Fruit fly (Drosophila melanogaster) whole organism, wandering third instar larva: ENCODE data around the gene beat-VII.

ENCODE experiments used
- Abd-B ChIP-seq: fragments of >200 bp; optimal IDR thresholded peaks from 2 replicates; lab custom pipeline; 2017; ENCODE audit warnings: missing biosample characterization, missing genetic modification characterization
- CG32264 ChIP-seq: fragments of 200-800 bp; sonication (Bioruptor generic); optimal IDR thresholded peaks from 2 replicates; lab custom pipeline; 2016; ENCODE audit warnings: missing biosample characterization, missing genetic modification characterization
- CrebA ChIP-seq: fragments of 200-800 bp; sonication (Bioruptor generic); optimal IDR thresholded peaks from 2 replicates; lab custom pipeline; 2016; ENCODE audit warnings: missing biosample characterization, mild to moderate bottlenecking, missing genetic modification characterization, borderline replicate concordance
- Dfd ChIP-seq: fragments of >200 bp; optimal IDR thresholded peaks from 2 replicates; lab custom pipeline; 2017; ENCODE audit warnings: missing biosample characterization, missing genetic modification characterization
- GATAd ChIP-seq: sonication (Bioruptor generic); optimal IDR thresholded peaks from 2 replicates; lab custom pipeline; 2016; ENCODE audit warnings: missing biosample characterization, missing genetic modification characterization
- HLH106 ChIP-seq: fragments of 200-800 bp; optimal IDR thresholded peaks from 3 replicates; lab custom pipeline; 2019; ENCODE audit warnings: missing biosample characterization, mild to moderate bottlenecking, missing genetic modification characterization, moderate library complexity
- Hr78 ChIP-seq: fragments of >200 bp; optimal IDR thresholded peaks from 2 replicates; lab custom pipeline; 2017; ENCODE audit warnings: missing biosample characterization, missing genetic modification characterization
- Hr83 ChIP-seq: fragments of 200-300 bp; sonication (Bioruptor generic); optimal IDR thresholded peaks from 2 replicates; lab custom pipeline; 2016; ENCODE audit warnings: missing biosample characterization, mild to moderate bottlenecking, missing genetic modification characterization, moderate library complexity; ENCODE audit not compliant: poor library complexity, severe bottlenecking
- Jra ChIP-seq: sonication (Bioruptor generic); optimal IDR thresholded peaks from 2 replicates; lab custom pipeline; 2016; ENCODE audit warnings: missing biosample characterization, missing genetic modification characterization
- Mio ChIP-seq: sonication (Bioruptor generic); optimal IDR thresholded peaks from 2 replicates; lab custom pipeline; 2016; ENCODE audit warnings: missing biosample characterization, missing genetic modification characterization
- Myc ChIP-seq: fragments of >200 bp; optimal IDR thresholded peaks from 2 replicates; lab custom pipeline; 2017
- OdsH ChIP-seq: fragments of 200-800 bp; sonication (Bioruptor generic); optimal IDR thresholded peaks from 2 replicates; lab custom pipeline; 2016; ENCODE audit warnings: missing biosample characterization, mild to moderate bottlenecking, missing genetic modification characterization
- Rel ChIP-seq, 2 experiments: fragments of 200-800 bp; sonication (Bioruptor generic) in 1 of 2; optimal IDR thresholded peaks; 2 replicates in 1 of 2; 3 replicates in 1 of 2; lab custom pipeline; 2016 to 2019; ENCODE audit warnings: mild to moderate bottlenecking in 2 of 2, missing biosample characterization in 2 of 2, missing genetic modification characterization in 2 of 2, moderate library complexity in 1 of 2
- Sp1 ChIP-seq: fragments of 200-800 bp; sonication (Bioruptor generic); optimal IDR thresholded peaks from 3 replicates; lab custom pipeline; 2019; ENCODE audit warnings: missing biosample characterization, mild to moderate bottlenecking, missing genetic modification characterization, moderate library complexity
- Vsx2 ChIP-seq: fragments of 200-300, 225-300 bp; sonication (Bioruptor generic); optimal IDR thresholded peaks from 2 replicates; lab custom pipeline; 2018; ENCODE audit warnings: missing biosample characterization, missing genetic modification characterization; ENCODE audit not compliant: partially characterized antibody
- brk ChIP-seq: fragments of 200-800 bp; sonication (Bioruptor generic); optimal IDR thresholded peaks from 2 replicates; lab custom pipeline; 2016; ENCODE audit warnings: missing biosample characterization, mild to moderate bottlenecking, missing genetic modification characterization
- dl ChIP-seq, 2 experiments: fragments of 175-275, 200-275 bp in 1 of 2; fragments of 200-275 bp in 1 of 2; sonication (Bioruptor generic); optimal IDR thresholded peaks; lab custom pipeline; 2018; ENCODE audit warnings: mild to moderate bottlenecking in 2 of 2, missing biosample characterization in 2 of 2, missing genetic modification characterization in 2 of 2, moderate library complexity in 2 of 2; ENCODE audit not compliant: partially characterized antibody in 2 of 2, insufficient read depth in 1 of 2
- ey ChIP-seq: fragments of 200-800 bp; sonication (Bioruptor generic); optimal IDR thresholded peaks from 2 replicates; lab custom pipeline; 2016; ENCODE audit warnings: missing biosample characterization, missing genetic modification characterization
- foxo ChIP-seq, 2 experiments: fragments of 200-800 bp; sonication (Bioruptor generic); optimal IDR thresholded peaks; 2 replicates in 1 of 2; 3 replicates in 1 of 2; lab custom pipeline; 2016 to 2017; ENCODE audit warnings: missing biosample characterization in 2 of 2, missing genetic modification characterization in 2 of 2
- fru ChIP-seq: fragments of 200-800 bp; sonication (Bioruptor generic); optimal IDR thresholded peaks from 3 replicates; lab custom pipeline; 2016; ENCODE audit warnings: missing biosample characterization, mild to moderate bottlenecking, missing genetic modification characterization
- h ChIP-seq: fragments of 200-800 bp; sonication (Bioruptor generic); optimal IDR thresholded peaks from 3 replicates; lab custom pipeline; 2016; ENCODE audit warnings: missing biosample characterization, mild to moderate bottlenecking, missing genetic modification characterization
- jim ChIP-seq: fragments of 175-275, 200-325 bp; sonication (Bioruptor generic); optimal IDR thresholded peaks from 2 replicates; lab custom pipeline; 2016; ENCODE audit warnings: missing biosample characterization, mild to moderate bottlenecking, missing genetic modification characterization
- lola ChIP-seq: fragments of >200 bp; optimal IDR thresholded peaks from 2 replicates; lab custom pipeline; 2017; ENCODE audit warnings: missing biosample characterization, missing genetic modification characterization
- psq ChIP-seq: fragments of 200-800 bp; sonication (Bioruptor generic); optimal IDR thresholded peaks from 3 replicates; lab custom pipeline; 2017; ENCODE audit warnings: missing biosample characterization, mild to moderate bottlenecking, missing genetic modification characterization, moderate library complexity
- sv ChIP-seq: fragments of 200-800 bp; sonication (Bioruptor generic); optimal IDR thresholded peaks from 3 replicates; lab custom pipeline; 2016; ENCODE audit warnings: missing biosample characterization, missing genetic modification characterization
- tai ChIP-seq: sonication (Bioruptor generic); optimal IDR thresholded peaks from 2 replicates; lab custom pipeline; 2016; ENCODE audit warnings: missing biosample characterization, missing genetic modification characterization

Gene beat-VII

DNA sequence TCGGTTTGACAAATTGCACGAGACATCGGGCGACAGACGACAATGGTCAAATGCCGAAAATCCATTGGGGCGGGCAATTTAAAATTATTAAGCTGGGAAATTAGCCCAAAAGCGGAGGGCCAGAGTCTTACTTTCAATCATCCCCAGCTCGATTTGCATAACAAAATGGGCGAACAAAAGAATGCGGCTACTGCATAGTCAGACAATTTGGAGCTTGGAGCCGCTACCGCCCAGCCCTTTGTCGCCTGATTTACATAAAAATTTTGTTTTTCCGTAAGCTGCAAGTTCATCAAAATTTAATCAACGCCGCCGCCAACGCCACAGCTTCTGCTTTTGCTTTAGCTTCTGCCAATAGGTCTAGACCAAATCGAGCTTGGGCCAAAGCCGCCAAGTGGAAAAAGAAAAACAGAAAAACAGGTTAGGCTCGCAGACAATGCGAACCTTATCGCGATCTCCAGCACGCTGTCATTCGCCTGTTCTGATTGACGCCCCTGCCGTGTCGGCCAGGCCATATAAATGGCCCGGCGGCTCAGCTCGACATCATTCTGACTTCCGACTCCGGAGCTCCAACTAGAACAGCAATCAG lies 50.3 kb downstream of the beat-VII start, which contains the start of gene TwdlN:
Gene TwdlN (plus strand): TSS at position 536 of the 586 bp plus-strand sequence.
- TF ChIP-seq jim (GFP tag; lab: Kevin White, UChicago) (no peak), CG32264 (no peak), CrebA (no peak)

dm6 chr3R:26629618-26630017 lies 52.1 kb downstream of the beat-VII start, which contains the start of gene TwdlJ:
Gene TwdlJ (plus strand): TSS chr3R:26629918.
- TF ChIP-seq Vsx2 (GFP tag; lab: Kevin White, UChicago) (no peak), h (no peak), HLH106 (tag; lab: Kevin White, UChicago) (no peak), Rel (GFP tag; optimal IDR thresholded peaks at IDR 0.05; lab: Kevin White, UChicago) (no peak), Rel (tag; optimal IDR thresholded peaks at IDR 0.05; lab: Kevin White, UChicago) (no peak), jim (GFP tag; lab: Kevin White, UChicago) (no peak), Hr78 (no peak), CG32264 (no peak), GATAd (no peak), Hr83 (GFP tag; lab: Kevin White, UChicago) (no peak), Myc (no peak)

DNA sequence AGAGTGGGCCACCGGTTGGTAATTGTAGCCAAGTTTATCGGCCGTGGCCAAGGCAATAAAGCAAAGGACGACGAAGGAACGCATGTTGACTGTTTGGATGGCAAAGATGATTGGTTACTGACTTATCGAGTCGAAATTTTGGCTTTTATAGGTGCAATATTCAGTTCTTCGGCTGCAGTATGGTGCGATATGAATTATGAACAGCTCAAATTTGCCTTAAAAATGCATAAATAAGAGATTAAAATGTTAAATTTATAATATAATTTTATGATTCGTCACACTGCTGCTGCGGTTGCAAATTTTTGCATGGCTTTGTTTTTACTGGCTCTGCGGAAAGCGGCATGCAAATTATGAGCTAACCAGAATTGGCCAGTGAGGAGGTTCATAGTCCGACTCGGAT lies 53.1 kb downstream of the beat-VII start, which contains the start of gene TwdlK:
Gene TwdlK (minus strand): TSS at position 101 of the 400 bp plus-strand sequence.
- no peak for TF ChIP-seq OdsH (GFP tag; lab: Kevin White, UChicago)
- TF ChIP-seq fru (GFP tag; lab: Kevin White, UChicago): no peak
- TF ChIP-seq foxo (GFP tag; optimal IDR thresholded peaks at IDR 0.05; lab: Kevin White, UChicago): no peak
- no peak for TF ChIP-seq h
- no peak for TF ChIP-seq HLH106 (tag; lab: Kevin White, UChicago)
- no peak for TF ChIP-seq jim (GFP tag; lab: Kevin White, UChicago)
- TF ChIP-seq Dfd (GFP tag; lab: Kevin White, UChicago): no peak
- TF ChIP-seq lola: no peak
- TF ChIP-seq ey (GFP tag; lab: Kevin White, UChicago): no peak

DNA sequence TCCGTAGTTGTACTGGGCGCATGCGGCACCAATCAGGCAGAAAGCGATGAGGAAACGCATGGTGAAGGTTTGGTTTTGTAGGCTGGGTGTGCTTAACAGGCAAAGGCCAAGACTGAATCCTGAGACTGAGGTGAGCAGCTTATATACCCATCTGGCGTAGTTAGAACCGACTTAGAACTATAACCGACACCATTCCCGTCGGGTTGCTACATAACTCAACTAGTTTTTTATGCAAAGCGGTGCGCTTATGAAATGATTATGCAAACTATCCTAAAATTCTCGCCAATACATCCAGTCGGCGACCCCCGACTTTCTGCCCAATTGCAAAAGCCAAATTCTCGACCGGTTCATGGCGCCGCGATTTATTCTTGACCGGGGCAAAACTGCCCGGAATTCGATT lies 55.1 kb downstream of the beat-VII start, which contains the start of gene TwdlO:
Gene TwdlO (minus strand): TSS at position 101 of the 400 bp plus-strand sequence.
- TF ChIP-seq Mio (GFP tag; lab: Kevin White, UChicago): no peak
- no peak for TF ChIP-seq psq

dm6 chr3R:26625552-26625951 lies 56.2 kb downstream of the beat-VII start, which contains the start of gene TwdlL:
Gene TwdlL (minus strand): TSS chr3R:26625652.
- no peak for TF ChIP-seq Sp1 (GFP tag; lab: Kevin White, UChicago)
- TF ChIP-seq Myc: no peak
- TF ChIP-seq sv (GFP tag; lab: Kevin White, UChicago): no peak
- TF ChIP-seq fru (GFP tag; lab: Kevin White, UChicago): no peak
- TF ChIP-seq Abd-B: no peak
- no peak for TF ChIP-seq ey (GFP tag; lab: Kevin White, UChicago)
- no peak for TF ChIP-seq Jra (GFP tag; lab: Kevin White, UChicago)
- TF ChIP-seq h: no peak
- TF ChIP-seq CG32264: no peak
- no peak for TF ChIP-seq tai (GFP tag; lab: Kevin White, UChicago)
- TF ChIP-seq Vsx2 (GFP tag; lab: Kevin White, UChicago): no peak

dm6 chr3R:26623493-26623956 lies 58.2 kb downstream of the beat-VII start, which contains the start of gene TwdlB:
Gene TwdlB (minus strand): TSS chr3R:26623543.
- TF ChIP-seq dl (GFP tag; optimal IDR thresholded peaks at IDR 0.05; lab: Kevin White, UChicago; ENCODE audit: insufficient read depth in 1 of 2, partially characterized antibody in 2 of 2) (no peak), Jra (GFP tag; lab: Kevin White, UChicago) (no peak), CG32264 (no peak), GATAd (no peak), Hr78 (no peak), brk (GFP tag; lab: Kevin White, UChicago) (no peak), OdsH (GFP tag; lab: Kevin White, UChicago) (no peak), psq (no peak)
